Fruit fly (Drosophila melanogaster) whole organism, adult: ENCODE results near the gene Dred.

Source experiments
- CG11617 ChIP-seq: fragments of 200-800 bp; sonication (Bioruptor generic); optimal IDR thresholded peaks from 2 replicates; lab custom pipeline; 2017; ENCODE audit warnings: mild to moderate bottlenecking, missing biosample characterization, missing genetic modification reagents, missing genetic modification characterization
- CG12768 ChIP-seq: fragments of 200-800 bp; sonication (Bioruptor generic); optimal IDR thresholded peaks from 2 replicates; lab custom pipeline; 2017; ENCODE audit warnings: missing biosample characterization, missing genetic modification characterization, mild to moderate bottlenecking, moderate library complexity, missing genetic modification reagents
- CG14711 ChIP-seq: fragments of 200-800 bp; sonication (Bioruptor generic); optimal IDR thresholded peaks from 2 replicates; lab custom pipeline; 2018; ENCODE audit warnings: missing biosample characterization, mild to moderate bottlenecking, missing genetic modification characterization, moderate library complexity
- CG1620 ChIP-seq: fragments of 200-800 bp; sonication (Bioruptor generic); optimal IDR thresholded peaks from 2 replicates; lab custom pipeline; 2016; ENCODE audit warnings: missing biosample characterization, missing genetic modification characterization
- CG33017 ChIP-seq: fragments of 200-800 bp; sonication (Bioruptor generic); optimal IDR thresholded peaks from 2 replicates; lab custom pipeline; 2018; ENCODE audit warnings: missing biosample characterization, mild to moderate bottlenecking, missing genetic modification characterization, moderate library complexity
- CG5204 ChIP-seq: fragments of 200-800 bp; sonication (Bioruptor generic); optimal IDR thresholded peaks from 2 replicates; lab custom pipeline; 2016; ENCODE audit warnings: missing biosample characterization, missing genetic modification characterization
- CG7045 ChIP-seq: fragments of 200-800 bp; sonication (Bioruptor generic); optimal IDR thresholded peaks from 2 replicates; lab custom pipeline; 2017; ENCODE audit warnings: missing biosample characterization, mild to moderate bottlenecking, missing genetic modification characterization
- CG7101 ChIP-seq: fragments of 200-800 bp; sonication (Bioruptor generic); optimal IDR thresholded peaks from 2 replicates; lab custom pipeline; 2018; ENCODE audit warnings: missing biosample characterization, mild to moderate bottlenecking, missing genetic modification characterization, moderate library complexity
- Clk ChIP-seq: fragments of 200-800 bp; sonication (Bioruptor generic); optimal IDR thresholded peaks from 2 replicates; lab custom pipeline; 2017; ENCODE audit warnings: missing biosample characterization, missing genetic modification characterization
- Crg-1 ChIP-seq: fragments of 200-800 bp; sonication (Bioruptor generic); optimal IDR thresholded peaks from 2 replicates; lab custom pipeline; 2016; ENCODE audit warnings: missing biosample characterization, missing genetic modification characterization
- Hr96 ChIP-seq: fragments of 200-800 bp; sonication (Bioruptor generic); optimal IDR thresholded peaks from 2 replicates; lab custom pipeline; 2016; ENCODE audit warnings: missing biosample characterization, missing genetic modification characterization
- Mnt ChIP-seq: fragments of 200-800 bp; sonication (Bioruptor generic); optimal IDR thresholded peaks from 2 replicates; lab custom pipeline; 2016; ENCODE audit warnings: missing biosample characterization, mild to moderate bottlenecking, missing genetic modification characterization
- bab1 ChIP-seq: fragments of 200-800 bp; sonication (Bioruptor generic); optimal IDR thresholded peaks from 3 replicates; lab custom pipeline; 2019; ENCODE audit warnings: missing biosample characterization, mild to moderate bottlenecking, missing genetic modification characterization, moderate library complexity
- cic ChIP-seq: fragments of 200-800 bp; sonication (Bioruptor generic); optimal IDR thresholded peaks from 2 replicates; lab custom pipeline; 2017; ENCODE audit warnings: missing biosample characterization, mild to moderate bottlenecking, missing genetic modification characterization, moderate library complexity
- cnc ChIP-seq, 2 experiments: fragments of >200 bp; optimal IDR thresholded peaks; 2 replicates each; lab custom pipeline; 2017
- kay ChIP-seq: fragments of 200-800 bp; sonication (Bioruptor generic); peaks from one replicate; lab custom pipeline; 2016; ENCODE audit warnings: missing biosample characterization, missing genetic modification characterization, borderline replicate concordance
- ovo ChIP-seq: fragments of 200-800 bp; sonication (Bioruptor generic); optimal IDR thresholded peaks from 2 replicates; lab custom pipeline; 2016; ENCODE audit warnings: missing biosample characterization, missing genetic modification characterization
- pad ChIP-seq: fragments of 200-800 bp; sonication (Bioruptor generic); optimal IDR thresholded peaks from 3 replicates; lab custom pipeline; 2017; ENCODE audit warnings: missing biosample characterization, missing genetic modification characterization, mild to moderate bottlenecking, moderate library complexity, missing genetic modification reagents
- tj ChIP-seq: fragments of 200-800 bp; sonication (Bioruptor generic); optimal IDR thresholded peaks from 3 replicates; lab custom pipeline; 2017; ENCODE audit warnings: missing biosample characterization, mild to moderate bottlenecking, missing genetic modification characterization, moderate library complexity
- toe ChIP-seq: fragments of 200-800 bp; sonication (Bioruptor generic); optimal IDR thresholded peaks from 2 replicates; lab custom pipeline; 2016; ENCODE audit warnings: missing biosample characterization, missing genetic modification characterization

Dred gene

DNA sequence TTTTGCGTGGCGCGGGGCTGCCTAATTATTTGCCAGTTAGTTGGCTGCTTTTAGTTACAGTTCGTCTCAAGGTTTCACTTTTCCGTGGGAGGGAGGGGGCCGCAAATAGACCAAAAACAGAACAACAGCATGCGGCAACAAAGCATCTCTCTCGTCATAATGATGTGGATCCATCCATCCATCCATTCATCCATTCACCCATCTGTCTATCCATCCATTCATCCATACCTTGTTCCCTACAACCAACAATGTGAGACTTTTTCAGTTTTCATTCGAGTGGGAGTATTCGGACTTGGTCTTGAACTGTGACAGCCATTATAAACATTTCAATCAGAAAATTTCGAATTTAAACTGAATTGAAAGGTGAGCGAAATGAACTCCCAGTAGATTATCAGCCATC, 35.3 kb upstream of the Dred start:
- no peak for TF ChIP-seq CG14711 (tag; lab: Kevin White, UChicago)
- no peak for TF ChIP-seq toe (GFP tag; lab: Kevin White, UChicago)
- TF ChIP-seq pad, result no peak
- TF ChIP-seq cnc (optimal IDR thresholded peaks at IDR 0.05; lab: Kevin White, UChicago), result no peak

DNA sequence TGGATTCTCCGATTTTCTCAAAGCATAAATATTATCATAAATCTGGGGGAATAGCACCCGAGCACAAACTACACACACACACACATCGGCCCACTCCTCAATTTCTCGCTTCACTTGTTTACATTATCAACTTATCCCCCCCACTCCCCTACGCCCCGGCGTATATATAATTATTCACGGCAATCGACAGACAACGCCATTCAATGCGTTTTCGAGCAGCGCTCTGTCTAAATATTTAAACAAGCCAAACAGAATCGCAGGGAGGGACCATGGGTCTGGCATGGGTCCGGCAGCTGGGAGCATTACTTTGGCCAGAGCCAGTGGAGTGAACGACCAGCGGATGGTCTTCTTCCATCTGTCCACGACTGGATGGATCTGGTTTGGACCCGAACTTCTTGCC, 31.6 kb upstream of the Dred start:
- TF ChIP-seq CG7101, result peak; percentile 35
- TF ChIP-seq kay (GFP tag; lab: Kevin White, UChicago), result no peak

dm6 chr3L:19574452-19574851, 30.4 kb upstream of the Dred start:
- TF ChIP-seq CG7101, result no peak
- no peak for TF ChIP-seq CG7045 (GFP tag; lab: Kevin White, UChicago)
- no peak for TF ChIP-seq Clk (GFP tag; lab: Kevin White, UChicago)
- TF ChIP-seq CG1620, result no peak

DNA sequence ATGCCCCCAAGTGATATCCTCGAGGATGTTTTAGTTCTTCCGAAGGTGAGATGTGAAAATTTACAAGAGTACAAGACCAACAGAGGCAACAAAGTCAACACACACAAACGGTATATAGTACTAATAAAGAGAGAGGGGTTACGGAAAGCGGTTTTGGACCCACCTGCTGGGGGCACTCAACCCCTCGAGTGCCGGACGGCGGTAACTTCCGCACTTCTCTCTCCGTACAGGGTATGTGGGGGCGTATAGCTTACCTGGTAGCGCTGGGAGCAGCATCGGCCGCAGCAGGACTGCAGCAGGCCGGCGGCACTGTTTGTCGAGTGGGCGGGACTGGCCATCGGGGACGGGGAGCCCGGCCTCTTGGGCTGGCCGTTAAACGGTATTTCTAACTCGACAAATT, 25.4 kb upstream of the Dred start:
- no peak for TF ChIP-seq CG33017 (tag; lab: Kevin White, UChicago)
- no peak for TF ChIP-seq Clk (GFP tag; lab: Kevin White, UChicago)
- no peak for TF ChIP-seq cic (GFP tag; lab: Kevin White, UChicago)
- no peak for TF ChIP-seq kay (GFP tag; lab: Kevin White, UChicago)
- TF ChIP-seq Hr96 (GFP tag; lab: Kevin White, UChicago), result no peak
- no peak for TF ChIP-seq CG5204 (GFP tag; lab: Kevin White, UChicago)
- no peak for TF ChIP-seq pad
- TF ChIP-seq Crg-1 (GFP tag; lab: Kevin White, UChicago), result no peak

DNA sequence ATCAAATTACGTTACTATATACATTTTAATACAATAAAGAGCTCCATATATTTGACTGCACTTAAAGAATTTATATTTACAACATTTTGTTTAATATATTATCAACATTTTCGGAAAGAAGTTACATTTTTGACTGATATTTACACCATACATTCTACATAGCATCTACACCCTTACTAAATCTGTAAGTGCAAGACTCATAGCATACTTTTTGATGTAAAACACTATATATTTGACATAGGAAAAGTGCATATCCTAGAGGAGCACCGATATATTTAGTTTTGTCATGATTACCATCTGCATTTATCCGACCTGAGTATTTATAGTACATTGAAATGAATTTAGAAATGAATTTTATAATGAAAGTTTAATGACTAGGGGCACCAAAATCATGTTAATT, 25.0 kb upstream of the Dred start:
- TF ChIP-seq bab1, result no peak
- TF ChIP-seq Hr96 (GFP tag; lab: Kevin White, UChicago), result no peak
- TF ChIP-seq Clk (GFP tag; lab: Kevin White, UChicago), result no peak
- TF ChIP-seq CG7045 (GFP tag; lab: Kevin White, UChicago), result no peak
- TF ChIP-seq cic (GFP tag; lab: Kevin White, UChicago), result no peak
- TF ChIP-seq ovo, result no peak
- no peak for TF ChIP-seq cnc (optimal IDR thresholded peaks at IDR 0.05; lab: Kevin White, UChicago)
- no peak for TF ChIP-seq CG5204 (GFP tag; lab: Kevin White, UChicago)
- TF ChIP-seq CG12768 (GFP tag; lab: Kevin White, UChicago), result no peak
- TF ChIP-seq CG1620, result no peak
- no peak for TF ChIP-seq Crg-1 (GFP tag; lab: Kevin White, UChicago)
- TF ChIP-seq kay (GFP tag; lab: Kevin White, UChicago), result no peak

- TF ChIP-seq CG12768 (GFP tag; lab: Kevin White, UChicago) (no peak), CG5204 (GFP tag; lab: Kevin White, UChicago) (no peak), toe (GFP tag; lab: Kevin White, UChicago) (no peak), bab1 (no peak), Clk (GFP tag; lab: Kevin White, UChicago) (no peak), tj (no peak), CG7101 (no peak), CG33017 (tag; lab: Kevin White, UChicago) (no peak), Crg-1 (GFP tag; lab: Kevin White, UChicago) (no peak), ovo (no peak), Hr96 (GFP tag; lab: Kevin White, UChicago) (no peak), kay (GFP tag; lab: Kevin White, UChicago) (no peak), CG14711 (tag; lab: Kevin White, UChicago) (no peak), pad (no peak), CG7045 (GFP tag; lab: Kevin White, UChicago) (no peak), cic (GFP tag; lab: Kevin White, UChicago) (no peak), CG11617 (no peak), cnc (optimal IDR thresholded peaks at IDR 0.05; lab: Kevin White, UChicago) (no peak), Mnt (GFP tag; lab: Kevin White, UChicago) (no peak), CG1620 (no peak)
Observed at dm6 chr3L:19566127-19566526, 22.1 kb upstream of the Dred start.

dm6 chr3L:19564905-19565700, 21.1 kb upstream of the Dred start:
- no peak for TF ChIP-seq pad
- no peak for TF ChIP-seq Mnt (GFP tag; lab: Kevin White, UChicago)
- TF ChIP-seq Crg-1 (GFP tag; lab: Kevin White, UChicago), result no peak
- TF ChIP-seq ovo, result no peak
- no peak for TF ChIP-seq Hr96 (GFP tag; lab: Kevin White, UChicago)
- no peak for TF ChIP-seq CG11617
- no peak for TF ChIP-seq CG12768 (GFP tag; lab: Kevin White, UChicago)
- no peak for TF ChIP-seq CG5204 (GFP tag; lab: Kevin White, UChicago)
- no peak for TF ChIP-seq CG14711 (tag; lab: Kevin White, UChicago)
- no peak for TF ChIP-seq CG33017 (tag; lab: Kevin White, UChicago)
- no peak for TF ChIP-seq toe (GFP tag; lab: Kevin White, UChicago)
- TF ChIP-seq bab1, result no peak
- no peak for TF ChIP-seq CG7045 (GFP tag; lab: Kevin White, UChicago)
- TF ChIP-seq CG1620, result no peak
- no peak for TF ChIP-seq cnc (optimal IDR thresholded peaks at IDR 0.05; lab: Kevin White, UChicago)
- no peak for TF ChIP-seq tj
- no peak for TF ChIP-seq kay (GFP tag; lab: Kevin White, UChicago)
